Worm (Caenorhabditis elegans): Measurements from ENCODE around the gene C44B7.7.
A peak's percentile ranks its signal among the peaks of the same experiment; 100 is the strongest.

C44B7.7 gene

ce11 chrII:6918862-6919261 lies 38.9 kb upstream of the C44B7.7 start, which contains the start of gene B0252.5:
Gene B0252.5 (minus strand): TSS chrII:6918878.
- TF ChIP-seq daf-16 (GFP tag; optimal IDR thresholded peaks at IDR 0.05) (no peak), daf-16 (tag; optimal IDR thresholded peaks at IDR 0.05) (peak; percentile 27), lin-38 (GFP tag; IDR thresholded peaks at IDR 0.05) (no peak), daf-8 (GFP tag; IDR thresholded peaks at IDR 0.05) (no peak), pqm-1 (tag; optimal IDR thresholded peaks at IDR 0.05) (peak; percentile 77)

ce11 chrII:6917710-6918109 lies 37.7 kb upstream of the C44B7.7 start, which contains the start of gene B0252.11:
Gene B0252.11 (minus strand): TSS chrII:6917810.
- peak; percentile 42 for TF ChIP-seq aha-1 (tag)
- no peak for TF ChIP-seq lim-7 (GFP tag; IDR thresholded peaks at IDR 0.05)

- TF ChIP-seq hif-1 (tag; optimal IDR thresholded peaks at IDR 0.05), result no peak
- no peak for TF ChIP-seq Y5F2A.4 (GFP tag; optimal IDR thresholded peaks at IDR 0.05)
- TF ChIP-seq nhr-41 (GFP tag; IDR thresholded peaks at IDR 0.05), result no peak
Measured at ce11 chrII:6915875-6916274, 35.9 kb upstream of the C44B7.7 start, which contains the start of gene B0252.8. Gene B0252.8 (plus strand): TSS chrII:6916166.

- TF ChIP-seq nhr-42 (GFP tag; IDR thresholded peaks at IDR 0.05) (0 out of 2 replicates have a peak, but pooled peaks have one; percentile 35), aly-2 (tag; optimal IDR thresholded peaks at IDR 0.05) (no peak), nhr-48 (tag; optimal IDR thresholded peaks at IDR 0.05) (peak; percentile 11), ces-1 (GFP tag; optimal IDR thresholded peaks at IDR 0.05) (no peak), pqm-1 (tag; optimal IDR thresholded peaks at IDR 0.05) (no peak), rbr-2 (tag; optimal IDR thresholded peaks at IDR 0.05) (peak; percentile 45), duxl-1 (tag; optimal IDR thresholded peaks at IDR 0.05; ENCODE audit: poor library complexity) (peak; percentile 66), hif-1 (tag; optimal IDR thresholded peaks at IDR 0.05) (peak in 1 of 2 experiments; percentile 86), egl-43 (GFP tag; IDR thresholded peaks at IDR 0.05) (no peak), ceh-82 (tag; optimal IDR thresholded peaks at IDR 0.05) (no peak), T26A8.4 (GFP tag; IDR thresholded peaks at IDR 0.05) (peak; percentile 77; the same call in 1 of the 2 replicates), tra-1 (GFP tag; IDR thresholded peaks at IDR 0.05) (peak; percentile 81), hmg-1.1 (GFP tag; IDR thresholded peaks at IDR 0.05) (peak; percentile 66), lin-29 (GFP tag; IDR thresholded peaks at IDR 0.05) (no peak), dpl-1 (GFP tag; optimal IDR thresholded peaks at IDR 0.05) (peak; percentile 98), pha-4 (GFP tag; IDR thresholded peaks at IDR 0.05) (no peak), pha-4 (tag; optimal IDR thresholded peaks at IDR 0.05) (peak; percentile 21), mdt-29 (GFP tag; IDR thresholded peaks at IDR 0.05) (0 out of 2 replicates have a peak, but pooled peaks have one; percentile 25), unc-62 (GFP tag; optimal IDR thresholded peaks at IDR 0.05 in 1 of 2) (no peak), unc-62 (tag; optimal IDR thresholded peaks at IDR 0.05) (no peak), dmd-6 (GFP tag; IDR thresholded peaks at IDR 0.05) (peak; percentile 83), daf-16 (GFP tag; optimal IDR thresholded peaks at IDR 0.05) (no peak), daf-16 (tag; optimal IDR thresholded peaks at IDR 0.05) (no peak), cey-2 (tag; optimal IDR thresholded peaks at IDR 0.05; ENCODE audit: borderline replicate concordance, insufficient read depth) (no peak), Y48G9A.11 (GFP tag; IDR thresholded peaks at IDR 0.05) (peak; percentile 81), lin-1 (GFP tag; IDR thresholded peaks at IDR 0.05) (no peak), nhr-102 (tag; optimal IDR thresholded peaks at IDR 0.05) (peak; percentile 66), mep-1 (tag; optimal IDR thresholded peaks at IDR 0.05) (peak; percentile 51), nhr-28 (tag; optimal IDR thresholded peaks at IDR 0.05) (peak; percentile 15), madf-9 (GFP tag; conservative IDR thresholded peaks at IDR 0.05) (peak; percentile 83), lsy-2 (tag; optimal IDR thresholded peaks at IDR 0.05) (peak in 1 of 2 experiments; percentile 82), fkh-10 (GFP tag; optimal IDR thresholded peaks at IDR 0.05) (no peak), dve-1 (tag; optimal IDR thresholded peaks at IDR 0.05; ENCODE audit: insufficient read depth) (peak; percentile 49), sdz-12 (GFP tag; optimal IDR thresholded peaks at IDR 0.05) (peak; percentile 70), tag-97 (GFP tag; IDR thresholded peaks at IDR 0.05) (peak; percentile 91; the same call in 1 of the 2 replicates), lin-15B (tag; optimal IDR thresholded peaks at IDR 0.05) (no peak), F10B5.3 (tag; optimal IDR thresholded peaks at IDR 0.05) (peak; percentile 48), ztf-7 (tag; optimal IDR thresholded peaks at IDR 0.05) (peak; percentile 18), arid-1 (GFP tag; conservative IDR thresholded peaks at IDR 0.05) (no peak)
Measured at ce11 chrII:6913309-6913708, 33.3 kb upstream of the C44B7.7 start, which contains the start of gene cyn-10. Gene cyn-10 (minus strand): TSS chrII:6913365.
